Worm (Caenorhabditis elegans) whole organism, dauer: ENCODE data around the gene nhr-78.

Experiments used
- unc-62 ChIP-seq: sonication (generic microtip); optimal IDR thresholded peaks from 2 replicates; lab custom pipeline; 2017; ENCODE audit warnings: missing biosample characterization, missing genetic modification reagents, missing genetic modification characterization

Gene nhr-78

ce11 chrIV:4243830-4244406 lies 33.8 kb downstream of the nhr-78 start:
- no peak for TF ChIP-seq unc-62

ce11 chrIV:4236671-4237070 lies 41.0 kb downstream of the nhr-78 start:
- TF ChIP-seq unc-62: no peak

ce11 chrIV:4236025-4236407 lies 41.7 kb downstream of the nhr-78 start:
- no peak for TF ChIP-seq unc-62

ce11 chrIV:4235315-4236024 lies 42.2 kb downstream of the nhr-78 start, which contains the start of the genes zipt-2.2 and dpy-13:
Gene zipt-2.2, minus strand, starts transcription at chrIV:4235365.
Gene dpy-13, plus strand, starts transcription at chrIV:4235614.
- no peak for TF ChIP-seq unc-62

ce11 chrIV:4227917-4228316 lies 49.8 kb downstream of the nhr-78 start, which contains the start of gene srbc-70:
Gene srbc-70, minus strand, starts transcription at chrIV:4228017.
- no peak for TF ChIP-seq unc-62

ce11 chrIV:4225851-4226250 lies 51.8 kb downstream of the nhr-78 start, which contains the start of gene srbc-71:
Gene srbc-71, minus strand, starts transcription at chrIV:4225951.
- no peak for TF ChIP-seq unc-62
